Worm (Caenorhabditis elegans): Measurements from ENCODE around the gene rip-1.

DNA sequence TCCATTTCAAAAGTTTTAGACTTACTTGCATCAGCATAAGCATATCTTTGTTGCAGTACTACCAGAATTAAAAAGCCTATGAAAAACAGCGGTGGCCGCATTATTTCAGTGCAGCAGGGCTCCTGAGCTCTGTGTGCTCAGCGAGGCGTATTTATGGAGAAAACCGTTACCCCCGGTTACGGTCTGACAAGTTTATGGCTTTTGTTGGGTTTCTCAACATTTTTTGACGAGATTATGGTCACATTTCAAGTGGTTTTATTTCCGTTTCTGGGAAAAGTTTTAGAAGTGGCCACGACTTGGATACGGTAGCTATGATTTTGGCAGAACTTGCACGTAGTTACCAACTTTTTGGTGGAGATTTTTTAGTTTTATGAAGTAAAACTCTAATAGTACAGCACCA is 24.6 kb downstream of the rip-1 start, which contains the start of gene paml-1:
- TF ChIP-seq lin-35 (GFP tag; optimal IDR thresholded peaks at IDR 0.05) (no peak), nhr-12 (tag; optimal IDR thresholded peaks at IDR 0.05) (no peak), elt-2 (tag; optimal IDR thresholded peaks at IDR 0.05) (no peak)
